Worm (Caenorhabditis elegans) whole organism, L4/young adult: ENCODE data around the gene ascc-1.

Experiments
- dao-5 ChIP-seq: sonication (generic microtip); optimal IDR thresholded peaks from 2 replicates; lab custom pipeline; 2016; ENCODE audit warnings: missing genotype, missing genetic modification characterization, moderate library complexity, missing compliant biosample characterization
- him-1 ChIP-seq: sonication (generic microtip); optimal IDR thresholded peaks from 2 replicates; lab custom pipeline; 2016; ENCODE audit warnings: missing genotype, missing genetic modification reagents, missing genetic modification characterization, missing compliant biosample characterization

- TF ChIP-seq him-1 (tag; lab: Kevin White, UChicago) (no peak), dao-5 (no peak)
Observed at ce11 chrII:57370-57769, at the start of gene ascc-1.
